Worm (Caenorhabditis elegans) whole organism, young adult: ENCODE measurements around the gene gadr-3.

Source experiments
- B0261.1 ChIP-seq: sonication (generic microtip); optimal IDR thresholded peaks from 2 replicates; lab custom pipeline; 2016; ENCODE audit warnings: mild to moderate bottlenecking, missing genetic modification characterization, moderate library complexity, missing compliant biosample characterization
- C17E4.6 ChIP-seq: fragments of 200-800 bp; sonication (Bioruptor generic); IDR thresholded peaks from 2 replicates; pipeline ENCODE4 v1.3.6; 2022; ENCODE audit warnings: missing genetic modification reagents, missing genetic modification characterization, missing compliant biosample characterization
- D2030.7 ChIP-seq: fragments of 200-800 bp; sonication (Bioruptor generic); IDR thresholded peaks from 2 replicates; pipeline ENCODE4 v1.3.6; 2022; ENCODE audit warnings: missing genetic modification reagents, missing genetic modification characterization, missing compliant biosample characterization
- F10E7.11 ChIP-seq: sonication (generic microtip); optimal IDR thresholded peaks from 2 replicates; lab custom pipeline; 2017; ENCODE audit warnings: mild to moderate bottlenecking, missing genetic modification characterization, moderate library complexity, missing compliant biosample characterization
- F33H1.4 ChIP-seq: fragments of 200-800 bp; sonication (Bioruptor generic); IDR thresholded peaks from 2 replicates; pipeline ENCODE4 v1.3.6; 2022; ENCODE audit warnings: missing genetic modification reagents, missing genetic modification characterization, missing compliant biosample characterization
- F52B5.7 ChIP-seq: sonication (generic microtip); optimal IDR thresholded peaks from 2 replicates; lab custom pipeline; 2016; ENCODE audit warnings: mild to moderate bottlenecking, missing genetic modification characterization, missing compliant biosample characterization
- F57A8.1 ChIP-seq: fragments of 200-800 bp; sonication (Bioruptor generic); optimal IDR thresholded peaks from 2 replicates; lab custom pipeline; 2018; ENCODE audit warnings: mild to moderate bottlenecking, missing genetic modification characterization, moderate library complexity, missing compliant biosample characterization
- Y56A3A.18 ChIP-seq: fragments of 200-800 bp; sonication (Bioruptor generic); IDR thresholded peaks from 2 replicates; pipeline ENCODE4 v1.3.6; 2022; ENCODE audit warnings: missing genetic modification reagents, missing genetic modification characterization, missing compliant biosample characterization
- Y95B8A.8 ChIP-seq: fragments of 200-800 bp; sonication (Bioruptor generic); IDR thresholded peaks from 2 replicates; pipeline ENCODE4 v1.3.6; 2022; ENCODE audit warnings: missing genetic modification reagents, missing genetic modification characterization, missing compliant biosample characterization
- akir-1 ChIP-seq: fragments of 200-800 bp; sonication (Bioruptor generic); optimal IDR thresholded peaks from 2 replicates; lab custom pipeline; 2018; ENCODE audit warnings: mild to moderate bottlenecking, missing genetic modification characterization, moderate library complexity, missing compliant biosample characterization
- ama-1 ChIP-seq, 3 experiments: fragments of 150-350 bp in 1 of 3; sonication (generic microtip) in 2 of 3; optimal IDR thresholded peaks; 2 replicates each; lab custom pipeline; 2014 to 2018; ENCODE audit warnings: missing biosample characterization in 2 of 3, missing genetic modification characterization in 2 of 3, missing genetic modification reagents in 2 of 3
- aptf-2 ChIP-seq: fragments of 200-800 bp; sonication (Bioruptor generic); conservative IDR thresholded peaks from 2 replicates; pipeline ENCODE4 v1.3.6; 2022; ENCODE audit warnings: missing genetic modification reagents, missing genetic modification characterization, missing compliant biosample characterization
- aptf-3 ChIP-seq: fragments of 200-800 bp; sonication (Bioruptor generic); IDR thresholded peaks from 2 replicates; pipeline ENCODE4 v1.3.6; 2022; ENCODE audit warnings: missing genetic modification characterization, missing compliant biosample characterization
- athp-1 ChIP-seq: sonication (generic microtip); optimal IDR thresholded peaks from 2 replicates; lab custom pipeline; 2017; ENCODE audit warnings: mild to moderate bottlenecking, missing genetic modification characterization, missing compliant biosample characterization
- attf-5 ChIP-seq: fragments of 200-800 bp; sonication (Bioruptor generic); optimal IDR thresholded peaks from 2 replicates; lab custom pipeline; 2018; ENCODE audit warnings: mild to moderate bottlenecking, missing genetic modification characterization, missing compliant biosample characterization
- bed-1 ChIP-seq: fragments of 200-800 bp; sonication (Bioruptor generic); IDR thresholded peaks from 2 replicates; pipeline ENCODE4 v1.3.6; 2022; ENCODE audit warnings: missing genetic modification reagents, missing genetic modification characterization, missing compliant biosample characterization
- ccch-3 ChIP-seq: fragments of 200-800 bp; sonication (Bioruptor generic); optimal IDR thresholded peaks from 2 replicates; lab custom pipeline; 2018; ENCODE audit warnings: mild to moderate bottlenecking, missing genetic modification characterization, missing compliant biosample characterization
- cebp-1 ChIP-seq, 2 experiments: fragments of 200-800 bp in 1 of 2; sonication (Bioruptor generic) in 1 of 2; sonication (generic microtip) in 1 of 2; IDR thresholded peaks in 1 of 2; optimal IDR thresholded peaks in 1 of 2; 2 replicates each; pipeline versions ENCODE4 v1.3.6 to Lab custom; 2017 to 2022; ENCODE audit warnings: missing compliant biosample characterization in 2 of 2, missing genetic modification characterization in 2 of 2, mild to moderate bottlenecking in 1 of 2, missing genetic modification reagents in 1 of 2, moderate library complexity in 1 of 2
- ceh-27 ChIP-seq: fragments of 200-800 bp; sonication (Bioruptor generic); optimal IDR thresholded peaks from 2 replicates; lab custom pipeline; 2018; ENCODE audit warnings: mild to moderate bottlenecking, missing genetic modification characterization, moderate library complexity, missing compliant biosample characterization
- ceh-58 ChIP-seq: fragments of 200-800 bp; sonication (Bioruptor generic); IDR thresholded peaks from 2 replicates; pipeline ENCODE4 v1.3.6; 2022; ENCODE audit warnings: missing genetic modification characterization, missing compliant biosample characterization
- chd-7 ChIP-seq: sonication (generic microtip); optimal IDR thresholded peaks from 2 replicates; lab custom pipeline; 2016; ENCODE audit warnings: mild to moderate bottlenecking, missing genetic modification characterization, moderate library complexity, missing compliant biosample characterization
- dox-1 ChIP-seq: fragments of 200-800 bp; sonication (Bioruptor generic); IDR thresholded peaks from 2 replicates; pipeline ENCODE4 v1.3.6; 2022; ENCODE audit warnings: missing genetic modification reagents, missing genetic modification characterization, missing compliant biosample characterization
- dpl-1 ChIP-seq: fragments of 150-350 bp; optimal IDR thresholded peaks from 2 replicates; lab custom pipeline; 2014; ENCODE audit warnings: missing biosample characterization, missing genetic modification reagents, missing genetic modification characterization
- ets-4 ChIP-seq: fragments of 200-800 bp; sonication (Bioruptor generic); optimal IDR thresholded peaks from 2 replicates; lab custom pipeline; 2018; ENCODE audit warnings: mild to moderate bottlenecking, missing genetic modification characterization, missing compliant biosample characterization
- hlh-12 ChIP-seq: sonication (generic microtip); optimal IDR thresholded peaks from 2 replicates; lab custom pipeline; 2016; ENCODE audit warnings: missing genetic modification characterization, missing compliant biosample characterization
- hmg-1.2 ChIP-seq: fragments of 200-800 bp; sonication (Bioruptor generic); IDR thresholded peaks from 2 replicates; pipeline ENCODE4 v1.3.6; 2022; ENCODE audit warnings: missing genetic modification reagents, missing genetic modification characterization, missing compliant biosample characterization
- let-607 ChIP-seq, 2 experiments: fragments of 200-800 bp in 1 of 2; sonication (Bioruptor generic) in 1 of 2; sonication (generic microtip) in 1 of 2; optimal IDR thresholded peaks; 2 replicates each; lab custom pipeline; 2016 to 2018; ENCODE audit warnings: mild to moderate bottlenecking in 2 of 2, missing compliant biosample characterization in 2 of 2, missing genetic modification characterization in 2 of 2, moderate library complexity in 2 of 2, missing genotype in 1 of 2
- lin-26 ChIP-seq: fragments of 200-800 bp; sonication (Bioruptor generic); IDR thresholded peaks from 2 replicates; pipeline ENCODE4 v1.3.6; 2022; ENCODE audit warnings: missing genetic modification reagents, missing genetic modification characterization, missing compliant biosample characterization
- lsl-1 ChIP-seq: fragments of 200-800 bp; sonication (Bioruptor generic); optimal IDR thresholded peaks from 2 replicates; lab custom pipeline; 2018; ENCODE audit warnings: mild to moderate bottlenecking, missing genetic modification characterization, moderate library complexity, missing compliant biosample characterization
- madf-10 ChIP-seq: sonication (generic microtip); optimal IDR thresholded peaks from 2 replicates; lab custom pipeline; 2016; ENCODE audit warnings: mild to moderate bottlenecking, missing genetic modification characterization, missing compliant biosample characterization
- madf-8 ChIP-seq: fragments of 200-800 bp; sonication (Bioruptor generic); conservative IDR thresholded peaks from 2 replicates; pipeline ENCODE4 v1.3.6; 2022; ENCODE audit warnings: missing genetic modification reagents, missing genetic modification characterization, missing compliant biosample characterization
- nfya-1 ChIP-seq: sonication (generic microtip); optimal IDR thresholded peaks from 2 replicates; lab custom pipeline; 2017; ENCODE audit warnings: antibody characterized with exemption, missing compliant biosample characterization, missing genetic modification characterization, borderline replicate concordance; ENCODE audit not compliant: insufficient read depth
- nfya-2 ChIP-seq: fragments of 200-800 bp; sonication (Bioruptor generic); IDR thresholded peaks from 2 replicates; pipeline ENCODE4 v1.3.6; 2022; ENCODE audit warnings: missing genetic modification reagents, missing genetic modification characterization, missing compliant biosample characterization
- rpc-1 ChIP-seq, 2 experiments: fragments of 150-350 bp in 1 of 2; sonication (generic microtip) in 1 of 2; optimal IDR thresholded peaks; 2 replicates each; lab custom pipeline; 2014 to 2018; ENCODE audit warnings: missing biosample characterization in 1 of 2, missing genetic modification characterization in 1 of 2, missing genetic modification reagents in 1 of 2, missing genotype in 1 of 2
- unc-130 ChIP-seq: sonication (generic microtip); optimal IDR thresholded peaks from 2 replicates; lab custom pipeline; 2016; ENCODE audit warnings: missing genetic modification reagents, missing genetic modification characterization, missing compliant biosample characterization
- zim-3 ChIP-seq: sonication (generic microtip); optimal IDR thresholded peaks from 2 replicates; lab custom pipeline; 2017; ENCODE audit warnings: mild to moderate bottlenecking, missing genetic modification characterization, moderate library complexity, missing compliant biosample characterization

The gadr-3 gene

ce11 chrIII:6254737-6255136 is 31.1 kb downstream of the gadr-3 start, which contains the start of gene srg-8:
Gene srg-8 (minus strand): TSS chrIII:6254837.
- no peak for TF ChIP-seq madf-8 (GFP tag; lab: Robert Waterston, UW)
- TF ChIP-seq cebp-1 (GFP tag; IDR thresholded peaks at IDR 0.05; lab: Robert Waterston, UW), result no peak
- no peak for TF ChIP-seq cebp-1 (tag; optimal IDR thresholded peaks at IDR 0.05; lab: Kevin White, UChicago)
- no peak for TF ChIP-seq akir-1 (GFP tag; lab: Kevin White, UChicago)
- TF ChIP-seq ccch-3 (GFP tag; lab: Kevin White, UChicago), result no peak
- TF ChIP-seq madf-10, result no peak
- TF ChIP-seq chd-7, result no peak
- no peak for TF ChIP-seq ceh-27 (GFP tag; lab: Kevin White, UChicago)
- TF ChIP-seq nfya-1 (tag; lab: Kevin White, UChicago), result no peak
- no peak for TF ChIP-seq dox-1
- TF ChIP-seq Y95B8A.8, result no peak
- TF ChIP-seq nfya-2 (GFP tag; lab: Robert Waterston, UW), result no peak
- no peak for TF ChIP-seq B0261.1
- no peak for TF ChIP-seq bed-1 (GFP tag; lab: Robert Waterston, UW)
- no peak for TF ChIP-seq zim-3 (tag; lab: Kevin White, UChicago)
- TF ChIP-seq Y56A3A.18 (GFP tag; lab: Robert Waterston, UW), result no peak
- TF ChIP-seq ets-4 (GFP tag; lab: Kevin White, UChicago), result no peak
- TF ChIP-seq attf-5 (GFP tag; lab: Kevin White, UChicago), result no peak
- TF ChIP-seq C17E4.6, result no peak

DNA sequence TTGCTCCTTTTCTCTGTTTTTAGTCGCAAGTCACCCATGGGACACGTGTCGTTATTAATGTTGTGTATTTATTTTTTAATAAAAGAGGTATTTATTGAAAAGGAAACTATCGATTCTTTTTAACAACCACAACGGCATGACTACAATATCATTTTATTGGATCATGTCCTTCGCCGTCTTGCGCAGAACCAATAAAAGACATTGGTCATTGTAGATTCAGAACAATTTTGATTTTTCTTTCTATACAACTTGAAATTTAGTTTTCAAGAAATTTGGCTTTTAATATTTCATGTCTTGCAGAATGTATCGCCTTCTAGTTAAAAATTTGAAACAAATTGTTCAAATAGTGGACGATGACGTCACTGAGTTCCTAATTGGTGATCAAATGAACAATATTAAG is 34.3 kb downstream of the gadr-3 start, which contains the start of gene amdh-1:
Gene amdh-1, plus strand, starts transcription at position 301 of the 400 bp plus-strand sequence.
- no peak for TF ChIP-seq dpl-1
- no peak for TF ChIP-seq rpc-1 (optimal IDR thresholded peaks at IDR 0.05; lab: Kevin White, UChicago)
- TF ChIP-seq rpc-1 (tag; optimal IDR thresholded peaks at IDR 0.05; lab: Kevin White, UChicago), result no peak
- no peak for TF ChIP-seq nfya-1 (tag; lab: Kevin White, UChicago)
- no peak for TF ChIP-seq hlh-12 (tag; lab: Kevin White, UChicago)
- no peak for TF ChIP-seq ceh-58 (GFP tag; lab: Robert Waterston, UW)
- TF ChIP-seq lin-26 (GFP tag; lab: Robert Waterston, UW), result no peak
- no peak for TF ChIP-seq athp-1 (tag; lab: Kevin White, UChicago)

ce11 chrIII:6248064-6248687 is 37.6 kb downstream of the gadr-3 start, which contains the start of the genes gen-1 and stt-3:
Gene gen-1 (minus strand): TSS chrIII:6248158.
Gene stt-3 (plus strand): TSS chrIII:6248637.
- TF ChIP-seq hmg-1.2 (GFP tag; lab: Robert Waterston, UW), result peak; percentile 27; the same call in 1 of the 2 replicates
- TF ChIP-seq let-607 (tag; optimal IDR thresholded peaks at IDR 0.05; lab: Kevin White, UChicago), result peak in 1 of 2 experiments; percentile 27
- no peak for TF ChIP-seq F52B5.7 (tag; lab: Kevin White, UChicago)
- no peak for TF ChIP-seq F57A8.1 (GFP tag; lab: Kevin White, UChicago)
- no peak for TF ChIP-seq ama-1 (optimal IDR thresholded peaks at IDR 0.05; lab: Kevin White, UChicago)
- TF ChIP-seq ama-1 (GFP tag; optimal IDR thresholded peaks at IDR 0.05; lab: Kevin White, UChicago), result no peak
- TF ChIP-seq aptf-3 (GFP tag; lab: Robert Waterston, UW), result no peak
- TF ChIP-seq F33H1.4 (GFP tag; lab: Robert Waterston, UW), result peak; percentile 69
- peak; percentile 8 for TF ChIP-seq lsl-1 (GFP tag; lab: Kevin White, UChicago)
- TF ChIP-seq unc-130 (GFP tag; lab: Kevin White, UChicago), result no peak
- no peak for TF ChIP-seq D2030.7 (GFP tag; lab: Robert Waterston, UW)
- no peak for TF ChIP-seq F10E7.11 (tag; lab: Kevin White, UChicago)
- no peak for TF ChIP-seq aptf-2 (GFP tag; lab: Robert Waterston, UW)
- TF ChIP-seq, all 124 proteins: peak for 4
